Worm (Caenorhabditis elegans): ENCODE results near the gene T07F8.4.

Gene T07F8.4

DNA sequence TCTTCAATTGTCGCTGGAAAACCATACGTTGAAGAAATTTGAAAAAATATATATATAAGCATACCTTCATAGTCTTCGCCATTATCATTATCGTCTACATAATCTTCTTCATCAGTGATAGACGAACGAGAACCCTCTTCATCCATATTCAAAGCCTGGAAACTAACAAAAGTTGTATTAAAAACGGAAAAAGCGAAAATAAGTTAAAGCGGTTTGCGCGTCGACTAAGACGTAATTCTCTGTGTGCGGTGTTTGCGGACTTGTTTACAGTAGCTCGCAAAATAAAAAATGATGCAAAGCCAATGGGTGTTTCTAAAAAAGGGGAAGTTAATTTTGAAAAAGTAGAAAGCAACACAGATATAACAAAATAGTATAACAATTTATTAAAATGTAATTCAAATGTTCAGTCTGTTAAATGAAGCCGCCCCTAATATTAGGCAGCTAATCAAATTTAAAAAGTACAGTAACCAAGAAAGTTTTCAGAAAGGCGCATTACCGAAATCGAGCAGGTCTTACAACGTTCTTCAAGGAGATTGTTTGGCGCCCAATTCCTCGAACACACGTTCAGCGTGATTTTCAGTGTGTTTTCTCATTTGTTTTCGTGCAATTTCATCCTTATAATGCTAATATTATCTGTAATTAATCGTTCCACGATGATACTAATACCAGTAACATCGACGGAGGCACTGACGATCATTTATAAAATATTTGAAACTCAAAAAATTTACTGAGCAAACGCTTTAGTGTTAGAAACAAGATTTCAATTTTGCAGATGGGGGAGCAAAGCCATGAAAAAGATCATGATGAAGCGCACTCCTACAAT lies at the start of gene T07F8.4, which contains the start of gene gld-3:
Gene T07F8.4 (minus strand): TSS at position 162 of the 823 bp plus-strand sequence.
Gene gld-3 (plus strand): TSS at position 773 of the 823 bp plus-strand sequence.
- TF ChIP-seq lsy-2 (tag; optimal IDR thresholded peaks at IDR 0.05) (peak in 1 of 2 experiments; percentile 96), lin-38 (GFP tag; IDR thresholded peaks at IDR 0.05) (peak; percentile 43), unc-62 (GFP tag; optimal IDR thresholded peaks at IDR 0.05 in 1 of 2) (peak in 1 of 2 experiments; percentile 55), unc-62 (tag; optimal IDR thresholded peaks at IDR 0.05) (no peak), dve-1 (tag; optimal IDR thresholded peaks at IDR 0.05; ENCODE audit: insufficient read depth) (no peak), unc-130 (GFP tag; optimal IDR thresholded peaks at IDR 0.05) (peak; percentile 23), daf-16 (GFP tag; optimal IDR thresholded peaks at IDR 0.05) (no peak), daf-16 (tag; optimal IDR thresholded peaks at IDR 0.05) (peak; percentile 74), snpc-4 (tag; optimal IDR thresholded peaks at IDR 0.05) (no peak)

DNA sequence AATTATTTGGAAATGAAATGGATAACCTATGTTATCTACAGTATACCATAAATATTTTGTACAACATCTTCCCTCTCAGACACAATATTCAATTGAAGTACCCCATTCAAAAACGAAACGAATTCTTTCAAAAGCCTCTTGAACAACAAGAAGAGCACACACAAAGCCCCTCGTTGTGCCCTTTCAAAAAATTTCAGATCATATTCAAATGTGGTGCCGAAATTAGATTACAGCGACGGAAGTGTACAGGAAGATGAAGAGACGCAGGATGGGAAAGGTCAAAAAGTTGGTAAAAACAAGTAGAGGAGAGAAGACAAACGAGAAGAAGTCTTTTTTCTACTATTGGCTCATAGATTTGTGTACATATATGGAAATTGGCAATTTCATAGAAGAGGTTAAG lies 44.3 kb upstream of the T07F8.4 start:
- TF ChIP-seq daf-19 (GFP tag; conservative IDR thresholded peaks at IDR 0.05) (no peak), nhr-42 (GFP tag; IDR thresholded peaks at IDR 0.05) (no peak), fkh-10 (GFP tag; optimal IDR thresholded peaks at IDR 0.05) (peak; percentile 74), spr-1 (tag; optimal IDR thresholded peaks at IDR 0.05) (no peak), tra-1 (GFP tag; IDR thresholded peaks at IDR 0.05) (no peak)

DNA sequence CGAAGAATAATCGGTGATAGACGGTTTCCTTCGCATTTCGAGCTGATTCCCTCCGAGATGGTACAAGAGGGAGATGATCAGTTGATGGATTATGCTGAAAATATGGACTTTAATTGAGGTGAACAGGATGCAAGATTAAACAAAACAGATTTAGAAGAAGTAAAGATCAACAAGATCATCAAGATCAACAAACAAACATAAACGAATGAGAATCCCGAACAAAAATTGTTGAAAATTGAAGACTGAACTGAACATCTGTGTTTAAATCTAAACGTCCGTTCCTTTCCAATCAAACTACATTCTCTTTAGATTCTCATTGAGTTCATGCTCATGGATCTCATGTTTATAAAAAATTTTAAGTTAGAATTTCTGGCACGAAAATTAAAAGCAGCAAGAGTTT lies 43.0 kb upstream of the T07F8.4 start, which contains the start of gene glc-4:
Gene glc-4 (minus strand): TSS at position 101 of the 400 bp plus-strand sequence.
- TF ChIP-seq nhr-77 (tag; optimal IDR thresholded peaks at IDR 0.05) (no peak), mdl-1 (tag; optimal IDR thresholded peaks at IDR 0.05) (no peak), ama-1 (optimal IDR thresholded peaks at IDR 0.05) (no peak), Y5F2A.4 (GFP tag; optimal IDR thresholded peaks at IDR 0.05) (no peak), ceh-62 (tag; optimal IDR thresholded peaks at IDR 0.05) (no peak), daf-16 (GFP tag; optimal IDR thresholded peaks at IDR 0.05) (no peak), daf-16 (tag; optimal IDR thresholded peaks at IDR 0.05) (no peak)

ce11 chrII:7171305-7171998 lies 39.6 kb upstream of the T07F8.4 start, which contains the start of gene dyf-13:
Gene dyf-13, minus strand, starts transcription at chrII:7171355.
- TF ChIP-seq ZK337.2 (GFP tag; IDR thresholded peaks at IDR 0.05) (no peak), mep-1 (tag; optimal IDR thresholded peaks at IDR 0.05) (no peak), Y75B8A.6 (GFP tag; IDR thresholded peaks at IDR 0.05) (no peak), sdz-12 (GFP tag; optimal IDR thresholded peaks at IDR 0.05) (no peak), nhr-28 (tag; optimal IDR thresholded peaks at IDR 0.05) (no peak), snpc-1.2 (GFP tag; IDR thresholded peaks at IDR 0.05) (no peak), gei-8 (GFP tag; optimal IDR thresholded peaks at IDR 0.05) (no peak), arid-1 (GFP tag; conservative IDR thresholded peaks at IDR 0.05) (no peak), pha-4 (GFP tag; IDR thresholded peaks at IDR 0.05) (no peak), pha-4 (tag; optimal IDR thresholded peaks at IDR 0.05) (no peak), nhr-11 (tag; optimal IDR thresholded peaks at IDR 0.05) (no peak), attf-4 (tag; optimal IDR thresholded peaks at IDR 0.05) (no peak), unc-130 (GFP tag; optimal IDR thresholded peaks at IDR 0.05) (no peak), F37D6.2 (tag; optimal IDR thresholded peaks at IDR 0.05) (no peak), unc-62 (GFP tag; optimal IDR thresholded peaks at IDR 0.05 in 1 of 2) (no peak), unc-62 (tag; optimal IDR thresholded peaks at IDR 0.05) (no peak), zfp-2 (tag; optimal IDR thresholded peaks at IDR 0.05) (no peak), nhr-10 (tag; optimal IDR thresholded peaks at IDR 0.05) (no peak), daf-19 (GFP tag; conservative IDR thresholded peaks at IDR 0.05) (no peak), ctbp-1 (GFP tag; IDR thresholded peaks at IDR 0.05) (no peak), rbr-2 (tag; optimal IDR thresholded peaks at IDR 0.05) (no peak)
